Worm (Caenorhabditis elegans) whole organism, young adult: Measurements from ENCODE around the gene W05H9.4.
A peak's percentile ranks its signal among the peaks of the same experiment; 100 is the strongest.

Experiments used
- B0035.1 ChIP-seq: sonication (generic microtip); optimal IDR thresholded peaks from 2 replicates; lab custom pipeline; 2016; ENCODE audit warnings: missing genetic modification characterization, mild to moderate bottlenecking, missing compliant biosample characterization, missing genotype, missing genetic modification reagents
- B0261.1 ChIP-seq: sonication (generic microtip); optimal IDR thresholded peaks from 2 replicates; lab custom pipeline; 2016; ENCODE audit warnings: mild to moderate bottlenecking, missing genetic modification characterization, moderate library complexity, missing compliant biosample characterization
- C06A6.2 ChIP-seq: fragments of 200-800 bp; sonication (Bioruptor generic); conservative IDR thresholded peaks from 2 replicates; pipeline ENCODE4 v1.3.6; 2022; ENCODE audit warnings: missing genetic modification characterization, missing compliant biosample characterization
- F10E7.11 ChIP-seq: sonication (generic microtip); optimal IDR thresholded peaks from 2 replicates; lab custom pipeline; 2017; ENCODE audit warnings: mild to moderate bottlenecking, missing genetic modification characterization, moderate library complexity, missing compliant biosample characterization
- F37B4.10 ChIP-seq: fragments of 200-800 bp; sonication (Bioruptor generic); IDR thresholded peaks from 2 replicates; pipeline ENCODE4 v1.3.6; 2022; ENCODE audit warnings: missing genetic modification characterization, missing compliant biosample characterization
- F49E8.2 ChIP-seq: sonication (generic microtip); optimal IDR thresholded peaks from 3 replicates; lab custom pipeline; 2017; ENCODE audit warnings: missing genetic modification characterization, mild to moderate bottlenecking, missing compliant biosample characterization, antibody characterized with exemption, moderate library complexity; ENCODE audit not compliant: insufficient read depth
- F52B5.7 ChIP-seq: sonication (generic microtip); optimal IDR thresholded peaks from 2 replicates; lab custom pipeline; 2016; ENCODE audit warnings: mild to moderate bottlenecking, missing genetic modification characterization, missing compliant biosample characterization
- F55B11.4 ChIP-seq: sonication (generic microtip); optimal IDR thresholded peaks from 2 replicates; lab custom pipeline; 2016; ENCODE audit warnings: missing compliant biosample characterization, missing genetic modification characterization, borderline replicate concordance; ENCODE audit not compliant: insufficient read depth
- K12H6.12 ChIP-seq: fragments of 200-800 bp; sonication (Bioruptor generic); optimal IDR thresholded peaks from 2 replicates; lab custom pipeline; 2018; ENCODE audit warnings: mild to moderate bottlenecking, missing genetic modification characterization, missing compliant biosample characterization
- T07F8.4 ChIP-seq: sonication (generic microtip); optimal IDR thresholded peaks from 2 replicates; lab custom pipeline; 2016; ENCODE audit warnings: mild to moderate bottlenecking, missing genetic modification characterization, moderate library complexity, missing compliant biosample characterization
- Y56A3A.18 ChIP-seq: fragments of 200-800 bp; sonication (Bioruptor generic); IDR thresholded peaks from 2 replicates; pipeline ENCODE4 v1.3.6; 2022; ENCODE audit warnings: missing genetic modification reagents, missing genetic modification characterization, missing compliant biosample characterization
- Y79H2A.3 ChIP-seq: fragments of 200-800 bp; sonication (Bioruptor generic); conservative IDR thresholded peaks from 2 replicates; pipeline ENCODE4 v1.3.6; 2022; ENCODE audit warnings: missing genetic modification reagents, missing genetic modification characterization, missing compliant biosample characterization
- aptf-2 ChIP-seq: fragments of 200-800 bp; sonication (Bioruptor generic); conservative IDR thresholded peaks from 2 replicates; pipeline ENCODE4 v1.3.6; 2022; ENCODE audit warnings: missing genetic modification reagents, missing genetic modification characterization, missing compliant biosample characterization
- bed-2 ChIP-seq: fragments of 200-800 bp; sonication (Bioruptor generic); IDR thresholded peaks from 2 replicates; pipeline ENCODE4 v1.3.6; 2022; ENCODE audit warnings: missing genetic modification reagents, missing genetic modification characterization, missing compliant biosample characterization
- cebp-1 ChIP-seq, 2 experiments: fragments of 200-800 bp in 1 of 2; sonication (Bioruptor generic) in 1 of 2; sonication (generic microtip) in 1 of 2; IDR thresholded peaks in 1 of 2; optimal IDR thresholded peaks in 1 of 2; 2 replicates each; pipeline versions ENCODE4 v1.3.6 to Lab custom; 2017 to 2022; ENCODE audit warnings: missing compliant biosample characterization in 2 of 2, missing genetic modification characterization in 2 of 2, mild to moderate bottlenecking in 1 of 2, missing genetic modification reagents in 1 of 2, moderate library complexity in 1 of 2
- cebp-2 ChIP-seq: fragments of 200-800 bp; sonication (Bioruptor generic); IDR thresholded peaks from 2 replicates; pipeline ENCODE4 v1.3.6; 2022; ENCODE audit warnings: missing genetic modification characterization, missing compliant biosample characterization
- ceh-40 ChIP-seq: fragments of 200-800 bp; sonication (Bioruptor generic); IDR thresholded peaks from 2 replicates; pipeline ENCODE4 v1.3.6; 2022; ENCODE audit warnings: missing genetic modification characterization, missing compliant biosample characterization
- dox-1 ChIP-seq: fragments of 200-800 bp; sonication (Bioruptor generic); IDR thresholded peaks from 2 replicates; pipeline ENCODE4 v1.3.6; 2022; ENCODE audit warnings: missing genetic modification reagents, missing genetic modification characterization, missing compliant biosample characterization
- dpl-1 ChIP-seq: fragments of 150-350 bp; optimal IDR thresholded peaks from 2 replicates; lab custom pipeline; 2014; ENCODE audit warnings: missing biosample characterization, missing genetic modification reagents, missing genetic modification characterization
- efl-1 ChIP-seq: fragments of 150-350 bp; optimal IDR thresholded peaks from 2 replicates; lab custom pipeline; 2014; ENCODE audit warnings: missing biosample characterization, missing genetic modification reagents, missing genetic modification characterization
- ekl-4 ChIP-seq: fragments of 200-800 bp; sonication (Bioruptor generic); IDR thresholded peaks from 2 replicates; pipeline ENCODE4 v1.3.6; 2022; ENCODE audit warnings: missing genetic modification reagents, missing genetic modification characterization, missing compliant biosample characterization
- ets-4 ChIP-seq: fragments of 200-800 bp; sonication (Bioruptor generic); optimal IDR thresholded peaks from 2 replicates; lab custom pipeline; 2018; ENCODE audit warnings: mild to moderate bottlenecking, missing genetic modification characterization, missing compliant biosample characterization
- hlh-26 ChIP-seq: fragments of 200-800 bp; sonication (Bioruptor generic); conservative IDR thresholded peaks from 2 replicates; pipeline ENCODE4 v1.3.6; 2022; ENCODE audit warnings: missing genetic modification reagents, missing genetic modification characterization, missing compliant biosample characterization
- hmg-1.2 ChIP-seq: fragments of 200-800 bp; sonication (Bioruptor generic); IDR thresholded peaks from 2 replicates; pipeline ENCODE4 v1.3.6; 2022; ENCODE audit warnings: missing genetic modification reagents, missing genetic modification characterization, missing compliant biosample characterization
- hmg-20 ChIP-seq: fragments of 200-800 bp; sonication (Bioruptor generic); IDR thresholded peaks from 2 replicates; pipeline ENCODE4 v1.3.6; 2022; ENCODE audit warnings: missing genetic modification reagents, missing genetic modification characterization, missing compliant biosample characterization
- let-607 ChIP-seq, 2 experiments: fragments of 200-800 bp in 1 of 2; sonication (Bioruptor generic) in 1 of 2; sonication (generic microtip) in 1 of 2; optimal IDR thresholded peaks; 2 replicates each; lab custom pipeline; 2016 to 2018; ENCODE audit warnings: mild to moderate bottlenecking in 2 of 2, missing compliant biosample characterization in 2 of 2, missing genetic modification characterization in 2 of 2, moderate library complexity in 2 of 2, missing genotype in 1 of 2
- lin-35 ChIP-seq, 3 experiments: fragments of 150-350 bp in 2 of 3; sonication (generic microtip) in 1 of 3; optimal IDR thresholded peaks; 2 replicates each; lab custom pipeline; 2014 to 2018; ENCODE audit warnings: missing biosample characterization in 3 of 3, missing genetic modification characterization in 3 of 3, missing genetic modification reagents in 3 of 3
- lin-54 ChIP-seq: fragments of 200-800 bp; sonication (Bioruptor generic); optimal IDR thresholded peaks from 2 replicates; lab custom pipeline; 2018; ENCODE audit warnings: mild to moderate bottlenecking, missing genetic modification characterization, missing compliant biosample characterization
- madf-6 ChIP-seq: fragments of 200-800 bp; sonication (Bioruptor generic); IDR thresholded peaks from 2 replicates; pipeline ENCODE4 v1.3.6; 2022; ENCODE audit warnings: missing genetic modification reagents, missing genetic modification characterization, missing compliant biosample characterization
- madf-8 ChIP-seq: fragments of 200-800 bp; sonication (Bioruptor generic); conservative IDR thresholded peaks from 2 replicates; pipeline ENCODE4 v1.3.6; 2022; ENCODE audit warnings: missing genetic modification reagents, missing genetic modification characterization, missing compliant biosample characterization
- mel-28 ChIP-seq: sonication (generic microtip); optimal IDR thresholded peaks from 2 replicates; lab custom pipeline; 2016; ENCODE audit warnings: borderline replicate concordance, mild to moderate bottlenecking, missing genetic modification characterization, missing compliant biosample characterization
- nfyb-1 ChIP-seq: fragments of 200-800 bp; sonication (Bioruptor generic); IDR thresholded peaks from 2 replicates; pipeline ENCODE4 v1.3.6; 2022; ENCODE audit warnings: missing genetic modification reagents, missing genetic modification characterization, missing compliant biosample characterization
- nhr-80 ChIP-seq: sonication (generic microtip); optimal IDR thresholded peaks from 2 replicates; lab custom pipeline; 2016; ENCODE audit warnings: missing genetic modification characterization, missing compliant biosample characterization
- rcor-1 ChIP-seq: fragments of 200-800 bp; sonication (Bioruptor generic); IDR thresholded peaks from 2 replicates; pipeline ENCODE4 v1.3.6; 2022; ENCODE audit warnings: missing genetic modification reagents, missing genetic modification characterization, missing compliant biosample characterization
- rec-8 ChIP-seq, 2 experiments: sonication (generic microtip); optimal IDR thresholded peaks; 2 replicates each; lab custom pipeline; 2016; ENCODE audit warnings: mild to moderate bottlenecking in 2 of 2, missing genetic modification characterization in 2 of 2, missing genetic modification reagents in 2 of 2, missing genotype in 2 of 2, missing biosample characterization in 1 of 2, missing compliant biosample characterization in 1 of 2, moderate library complexity in 1 of 2
- sdz-38 ChIP-seq: sonication (generic microtip); optimal IDR thresholded peaks from 2 replicates; lab custom pipeline; 2016; ENCODE audit warnings: missing genotype, missing genetic modification characterization, missing compliant biosample characterization
- sea-2 ChIP-seq: fragments of 200-800 bp; sonication (Bioruptor generic); IDR thresholded peaks from 2 replicates; pipeline ENCODE4 v1.3.6; 2022; ENCODE audit warnings: missing genetic modification characterization, missing compliant biosample characterization
- somi-1 ChIP-seq: fragments of 200-800 bp; sonication (Bioruptor generic); optimal IDR thresholded peaks from 2 replicates; lab custom pipeline; 2018; ENCODE audit warnings: mild to moderate bottlenecking, missing genetic modification characterization, missing compliant biosample characterization
- zfh-2 ChIP-seq: fragments of 200-800 bp; sonication (Bioruptor generic); conservative IDR thresholded peaks from 2 replicates; pipeline ENCODE4 v1.3.6; 2022; ENCODE audit warnings: missing genetic modification reagents, missing genetic modification characterization, missing compliant biosample characterization
- zim-3 ChIP-seq: sonication (generic microtip); optimal IDR thresholded peaks from 2 replicates; lab custom pipeline; 2017; ENCODE audit warnings: mild to moderate bottlenecking, missing genetic modification characterization, moderate library complexity, missing compliant biosample characterization
- ztf-6 ChIP-seq: fragments of 200-800 bp; sonication (Bioruptor generic); IDR thresholded peaks from 2 replicates; pipeline ENCODE4 v1.3.6; 2022; ENCODE audit warnings: missing genetic modification reagents, missing genetic modification characterization, missing compliant biosample characterization

The W05H9.4 gene

ce11 chrX:6235443-6235842 is 28.0 kb upstream of the W05H9.4 start, which contains the start of gene hsp-43:
hsp-43 (minus strand) TSS chrX:6235543.
- TF ChIP-seq hmg-20 (GFP tag; lab: Robert Waterston, UW), result no peak
- no peak for TF ChIP-seq sea-2 (GFP tag; lab: Robert Waterston, UW)
- no peak for TF ChIP-seq ets-4
- TF ChIP-seq let-607 (tag; optimal IDR thresholded peaks at IDR 0.05; lab: Kevin White, UChicago), result no peak
- no peak for TF ChIP-seq zim-3 (tag; lab: Kevin White, UChicago)

ce11 chrX:6238973-6239372 is 24.5 kb upstream of the W05H9.4 start, which contains the start of gene rml-3:
rml-3 (minus strand) TSS chrX:6239065.
- TF ChIP-seq K12H6.12 (tag; lab: Kevin White, UChicago) (no peak), ztf-6 (GFP tag; lab: Robert Waterston, UW) (no peak), F49E8.2 (tag; lab: Kevin White, UChicago) (no peak), sea-2 (GFP tag; lab: Robert Waterston, UW) (no peak), F52B5.7 (no peak), ekl-4 (GFP tag; lab: Robert Waterston, UW) (no peak), B0035.1 (tag; lab: Kevin White, UChicago) (no peak), dox-1 (GFP tag; lab: Robert Waterston, UW) (no peak), C06A6.2 (GFP tag; lab: Robert Waterston, UW) (no peak), F10E7.11 (tag; lab: Kevin White, UChicago) (no peak), Y56A3A.18 (GFP tag; lab: Robert Waterston, UW) (no peak), hlh-26 (GFP tag; lab: Robert Waterston, UW) (no peak), Y79H2A.3 (GFP tag; lab: Robert Waterston, UW) (no peak)
- TF ChIP-seq, all 124 proteins: peak for 0

- TF ChIP-seq cebp-2 (GFP tag; lab: Robert Waterston, UW) (no peak), bed-2 (GFP tag; lab: Robert Waterston, UW) (no peak), aptf-2 (GFP tag; lab: Robert Waterston, UW) (no peak), nhr-80 (tag; lab: Kevin White, UChicago) (peak; percentile 2), lin-54 (GFP tag; lab: Kevin White, UChicago) (no peak), dpl-1 (GFP tag; lab: Kevin White, UChicago) (peak; percentile 43), lin-35 (GFP tag; optimal IDR thresholded peaks at IDR 0.05; lab: Kevin White, UChicago) (peak in 1 of 3 experiments; percentile 5), mel-28 (tag; lab: Kevin White, UChicago) (no peak), cebp-1 (GFP tag; IDR thresholded peaks at IDR 0.05; lab: Robert Waterston, UW) (no peak), cebp-1 (tag; optimal IDR thresholded peaks at IDR 0.05; lab: Kevin White, UChicago) (peak; percentile 33), ekl-4 (GFP tag; lab: Robert Waterston, UW) (no peak), dox-1 (GFP tag; lab: Robert Waterston, UW) (peak; percentile 5; the same call in 1 of the 2 replicates), T07F8.4 (tag; lab: Kevin White, UChicago) (no peak), F55B11.4 (no peak), ceh-40 (GFP tag; lab: Robert Waterston, UW) (no peak), rec-8 (tag; optimal IDR thresholded peaks at IDR 0.05; lab: Kevin White, UChicago) (no peak), somi-1 (GFP tag; lab: Kevin White, UChicago) (no peak), efl-1 (GFP tag; lab: Kevin White, UChicago) (peak; percentile 69), nfyb-1 (GFP tag; lab: Robert Waterston, UW) (no peak), madf-6 (GFP tag; lab: Robert Waterston, UW) (peak; percentile 58), F37B4.10 (GFP tag; lab: Robert Waterston, UW) (no peak), ztf-6 (GFP tag; lab: Robert Waterston, UW) (no peak), zfh-2 (GFP tag; lab: Robert Waterston, UW) (peak; percentile 77), madf-8 (GFP tag; lab: Robert Waterston, UW) (0 out of 2 replicates have a peak, but pooled peaks have one; percentile 9), B0261.1 (tag; lab: Kevin White, UChicago) (no peak), rcor-1 (peak; percentile 41; the same call in 1 of the 2 replicates), sdz-38 (tag; lab: Kevin White, UChicago) (no peak), hmg-1.2 (GFP tag; lab: Robert Waterston, UW) (peak; percentile 60; the same call in 1 of the 2 replicates)
These were observed 23.4 kb upstream of the W05H9.4 start for ce11 chrX:6239927-6240639.
